Worm (Caenorhabditis elegans): Measurements from ENCODE around the gene Y54G2A.13.

DNA sequence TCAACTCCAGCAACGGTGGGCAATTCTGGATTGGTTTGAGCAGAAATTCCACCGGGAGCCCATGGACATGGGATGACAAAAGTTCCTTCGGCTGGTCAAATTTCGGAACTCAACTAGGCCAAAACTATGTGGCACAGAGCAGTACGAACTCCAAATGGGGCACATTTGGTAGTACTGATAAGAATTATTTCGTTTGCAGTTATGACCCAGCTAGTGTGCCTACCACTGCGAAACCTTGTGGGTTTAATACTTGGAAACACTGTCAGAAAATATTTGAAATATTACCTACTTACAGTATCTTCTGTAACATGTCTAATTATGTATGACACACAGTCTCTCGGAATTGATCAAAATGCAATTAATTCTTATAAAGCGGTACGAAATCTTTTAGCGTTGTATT is 6.8 kb upstream of the Y54G2A.13 start:
- no peak for TF ChIP-seq lin-13 (tag; optimal IDR thresholded peaks at IDR 0.05)
- no peak for TF ChIP-seq sem-2 (GFP tag; optimal IDR thresholded peaks at IDR 0.05)
- no peak for TF ChIP-seq snpc-4 (tag; optimal IDR thresholded peaks at IDR 0.05)
- no peak for TF ChIP-seq ceh-43 (GFP tag; optimal IDR thresholded peaks at IDR 0.05)
- TF ChIP-seq ceh-39 (tag; optimal IDR thresholded peaks at IDR 0.05) = no peak
- no peak for TF ChIP-seq sptf-1 (tag; optimal IDR thresholded peaks at IDR 0.05)
- no peak for TF ChIP-seq ces-1 (GFP tag; optimal IDR thresholded peaks at IDR 0.05)
- TF ChIP-seq mls-2 (tag; optimal IDR thresholded peaks at IDR 0.05) = no peak
- TF ChIP-seq nhr-76 (tag; optimal IDR thresholded peaks at IDR 0.05) = no peak
- no peak for TF ChIP-seq elt-3 (tag; optimal IDR thresholded peaks at IDR 0.05)
- TF ChIP-seq bed-3 (GFP tag; optimal IDR thresholded peaks at IDR 0.05) = no peak
- no peak for TF ChIP-seq unc-62 (GFP tag; optimal IDR thresholded peaks at IDR 0.05)

Data from whole organism, mixed stage, embryonic.